Worm (Caenorhabditis elegans): ENCODE results near the gene T16H12.3.

ce11 chrIII:10120076-10120831 lies 37.2 kb upstream of the T16H12.3 start, which contains the start of the genes gtf-2H3 and ham-3:
- peak; percentile 24 for TF ChIP-seq W03F9.2 (tag; optimal IDR thresholded peaks at IDR 0.05)
- no peak for TF ChIP-seq him-1 (tag; optimal IDR thresholded peaks at IDR 0.05)
- TF ChIP-seq dao-5 (tag; optimal IDR thresholded peaks at IDR 0.05), result no peak

Data from whole organism, L4/young adult.